Worm (Caenorhabditis elegans) whole organism, early embryonic: ENCODE measurements around the gene srw-108.

Source experiments
- aly-1 ChIP-seq: sonication (generic microtip); optimal IDR thresholded peaks from 2 replicates; lab custom pipeline; 2016; ENCODE audit warnings: missing genetic modification characterization, missing compliant biosample characterization
- ama-1 ChIP-seq: fragments of 150-350 bp; optimal IDR thresholded peaks from 2 replicates; lab custom pipeline; 2014
- ceh-13 ChIP-seq: fragments of 200-800 bp; sonication (Bioruptor generic); optimal IDR thresholded peaks from 2 replicates; lab custom pipeline; 2018; ENCODE audit warnings: mild to moderate bottlenecking, missing genetic modification characterization, missing compliant biosample characterization
- ceh-36 ChIP-seq: sonication (generic microtip); optimal IDR thresholded peaks from 2 replicates; lab custom pipeline; 2016; ENCODE audit warnings: missing genetic modification characterization, inconsistent platforms, missing compliant biosample characterization
- ets-7 ChIP-seq: sonication (generic microtip); optimal IDR thresholded peaks from 2 replicates; lab custom pipeline; 2016; ENCODE audit warnings: missing genotype, missing genetic modification characterization, missing compliant biosample characterization
- flt-1 ChIP-seq: fragments of 200-800 bp; sonication (Bioruptor generic); IDR thresholded peaks from 2 replicates; pipeline ENCODE4 v1.3.6; 2022; ENCODE audit warnings: missing genetic modification characterization, missing compliant biosample characterization
- hmbx-1 ChIP-seq: sonication (generic microtip); optimal IDR thresholded peaks from 2 replicates; lab custom pipeline; 2016; ENCODE audit warnings: mild to moderate bottlenecking, missing genetic modification characterization, missing compliant biosample characterization
- hmg-4 ChIP-seq: fragments of 200-800 bp; sonication (Bioruptor generic); optimal IDR thresholded peaks from 2 replicates; lab custom pipeline; 2018; ENCODE audit warnings: mild to moderate bottlenecking, missing genetic modification characterization, missing compliant biosample characterization
- scrt-1 ChIP-seq: fragments of 200-800 bp; sonication (Bioruptor generic); IDR thresholded peaks from 2 replicates; pipeline ENCODE4 v1.3.6; 2022; ENCODE audit warnings: missing genetic modification characterization, missing compliant biosample characterization
- sea-1 ChIP-seq: fragments of 200-800 bp; sonication (Bioruptor generic); conservative IDR thresholded peaks from 2 replicates; pipeline ENCODE4 v1.3.6; 2022; ENCODE audit warnings: missing genetic modification characterization, missing compliant biosample characterization
- tbx-11 ChIP-seq: fragments of 200-800 bp; sonication (Bioruptor generic); IDR thresholded peaks from 2 replicates; pipeline ENCODE4 v1.3.6; 2022; ENCODE audit warnings: missing genetic modification characterization, missing compliant biosample characterization
- tbx-37 ChIP-seq: fragments of 200-800 bp; sonication (Bioruptor generic); conservative IDR thresholded peaks from 2 replicates; pipeline ENCODE4 v1.3.6; 2022; ENCODE audit warnings: missing genetic modification reagents, missing genetic modification characterization, missing compliant biosample characterization

DNA sequence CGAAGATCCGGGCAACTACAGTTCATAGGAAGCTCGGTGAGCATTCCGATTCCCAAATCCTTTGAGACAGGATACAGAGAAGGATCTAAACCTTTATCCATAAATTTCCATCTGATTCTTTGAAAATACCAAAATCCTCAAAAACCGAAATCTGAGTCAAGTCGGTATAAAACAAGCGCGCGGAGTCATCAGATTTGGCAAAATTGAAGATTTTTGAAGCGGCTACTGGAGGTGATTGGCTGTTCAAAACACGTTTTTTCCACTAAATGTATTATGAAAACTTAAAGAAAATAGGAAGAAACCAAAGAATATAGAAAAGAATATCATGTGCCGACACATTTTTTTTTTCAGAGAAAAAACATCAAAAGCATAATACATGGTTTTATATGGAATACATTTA lies 46.9 kb downstream of the srw-108 start, which contains the start of gene C14C6.13:
- no peak for TF ChIP-seq ama-1 (lab: Kevin White, UChicago)
- no peak for TF ChIP-seq sea-1 (GFP tag; lab: Robert Waterston, UW)
- no peak for TF ChIP-seq hmbx-1 (tag; lab: Kevin White, UChicago)
- no peak for TF ChIP-seq scrt-1
- TF ChIP-seq tbx-11 (GFP tag; lab: Robert Waterston, UW), result no peak
- no peak for TF ChIP-seq tbx-37 (GFP tag; lab: Robert Waterston, UW)
- no peak for TF ChIP-seq aly-1
- no peak for TF ChIP-seq ceh-13
- no peak for TF ChIP-seq flt-1 (GFP tag; lab: Robert Waterston, UW)
- TF ChIP-seq hmg-4 (GFP tag; lab: Kevin White, UChicago), result no peak
- TF ChIP-seq ets-7 (tag; lab: Kevin White, UChicago), result no peak
- no peak for TF ChIP-seq ceh-36 (tag; lab: Kevin White, UChicago)
